Worm (Caenorhabditis elegans) whole organism, L4/young adult: Measurements from ENCODE around the gene sek-1.

Experiments used
- W03F9.2 ChIP-seq: fragments of 150-350 bp; optimal IDR thresholded peaks from 2 replicates; lab custom pipeline; 2014; ENCODE audit warnings: missing biosample characterization, missing genetic modification characterization
- dao-5 ChIP-seq: sonication (generic microtip); optimal IDR thresholded peaks from 2 replicates; lab custom pipeline; 2016; ENCODE audit warnings: missing genotype, missing genetic modification characterization, moderate library complexity, missing compliant biosample characterization

DNA sequence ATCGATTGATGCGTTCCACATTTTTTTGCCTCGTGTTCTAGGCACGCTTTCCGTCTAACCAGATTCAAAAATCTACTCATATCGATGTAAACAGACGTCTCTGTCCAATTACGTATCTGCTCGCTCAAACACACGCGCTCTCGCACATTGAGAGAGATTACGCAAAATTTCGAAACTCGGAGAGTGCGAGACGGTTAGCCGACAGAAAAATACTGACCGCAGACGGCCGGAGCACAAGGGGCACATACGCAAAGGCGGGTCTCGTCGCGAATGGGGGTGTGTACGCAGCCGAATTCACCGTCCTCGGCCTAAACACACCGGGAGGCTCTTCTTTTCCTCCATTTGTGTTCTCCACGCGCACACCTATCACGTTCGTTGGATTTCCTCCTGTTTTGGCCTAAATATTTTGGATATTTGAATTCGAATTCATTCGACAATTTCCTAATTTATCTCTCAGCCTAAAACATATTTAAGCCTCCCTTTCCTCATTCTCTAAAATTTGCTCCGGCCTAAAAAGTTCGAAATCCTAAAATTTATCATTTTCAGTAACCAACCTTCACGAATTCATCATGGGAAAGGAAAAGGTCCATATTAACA is 6.7 kb downstream of the sek-1 start, which contains the start of gene eef-1A.2:
- TF ChIP-seq W03F9.2 (tag; lab: Kevin White, UChicago) (peak; percentile 66), dao-5 (tag; lab: Kevin White, UChicago) (no peak)
